Fruit fly (Drosophila melanogaster) S2 (cell line): ENCODE data around the gene Mekk1.

ENCODE experiments used
- CG8478 ChIP-seq: fragments of >200 bp; optimal IDR thresholded peaks from 2 replicates; lab custom pipeline; 2018
- CTCF ChIP-seq, 2 experiments: fragments of >200 bp; optimal IDR thresholded peaks; 2 replicates each; lab custom pipeline; 2018

DNA sequence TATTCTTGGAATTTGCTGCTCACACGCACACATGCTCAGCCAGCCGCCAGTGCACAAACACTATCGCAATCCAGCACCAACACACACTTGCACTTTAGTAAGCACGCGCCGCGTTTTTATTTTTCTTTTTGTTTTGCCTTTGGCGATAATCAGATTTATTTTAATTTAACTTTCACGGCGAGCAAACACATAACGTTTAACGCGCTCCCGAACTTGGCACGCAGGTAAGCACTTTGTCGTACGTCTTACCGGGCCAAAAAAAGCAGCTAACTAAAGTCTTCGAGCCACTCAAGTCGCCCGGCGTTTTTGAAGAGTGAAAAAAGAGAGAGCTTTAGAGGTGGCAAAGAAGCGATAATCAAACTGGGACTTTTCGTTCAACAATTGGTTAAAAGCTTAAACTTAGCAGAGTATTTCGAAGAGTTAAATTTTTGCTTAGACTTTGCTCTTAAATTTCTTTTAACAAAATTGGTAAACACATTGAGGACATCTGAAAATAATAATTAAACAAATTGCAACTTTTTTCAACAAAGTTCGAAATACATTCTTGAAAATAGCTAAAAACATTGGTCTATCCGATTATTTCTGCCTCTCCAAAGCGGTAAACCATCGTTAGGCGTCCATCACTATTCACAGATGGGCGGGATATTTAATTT is at the start of gene Mekk1:
- TF ChIP-seq CG8478: no peak
- no peak for TF ChIP-seq CTCF (optimal IDR thresholded peaks at IDR 0.05; lab: Kevin White, UChicago)
